Worm (Caenorhabditis elegans): Measurements from ENCODE around the gene clc-31.
"Not testable (repeated sequence)": the region's sequence is repeated elsewhere in the genome, so short reads cannot be mapped to it uniquely, and the experiment has no call there.

Gene clc-31

DNA sequence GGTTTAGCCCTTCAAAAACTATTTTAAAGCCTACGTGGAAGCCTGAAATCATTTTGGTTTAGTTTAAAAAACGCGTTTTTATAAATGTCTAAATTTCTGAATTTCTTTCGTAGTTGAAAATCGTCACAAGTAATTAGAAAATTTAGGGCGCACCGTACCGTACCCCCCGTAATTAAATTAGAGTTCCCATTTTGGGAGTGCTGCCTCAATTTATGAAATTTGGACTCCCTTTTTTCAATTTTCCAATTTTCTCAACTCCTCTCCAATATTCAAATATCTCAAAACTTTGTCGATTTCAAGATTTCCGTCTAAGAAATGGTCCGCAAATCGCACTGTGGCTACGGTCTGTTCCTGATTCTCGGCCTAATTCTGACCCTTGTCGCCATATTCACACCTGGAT, at the start of gene clc-31:
Gene clc-31, plus strand, starts transcription at position 301 of the 400 bp plus-strand sequence.
- TF ChIP-seq him-1 (tag; optimal IDR thresholded peaks at IDR 0.05) (no peak), W03F9.2 (tag; optimal IDR thresholded peaks at IDR 0.05) (no peak), dao-5 (tag; optimal IDR thresholded peaks at IDR 0.05) (no peak)

ce11 chrII:294606-295005, 45.7 kb upstream of the clc-31 start, which contains the start of gene B0432.11:
Gene B0432.11, minus strand, starts transcription at chrII:294706.
- TF ChIP-seq W03F9.2 (tag; optimal IDR thresholded peaks at IDR 0.05), result no peak
- no peak for TF ChIP-seq dao-5 (tag; optimal IDR thresholded peaks at IDR 0.05)
- no peak for TF ChIP-seq him-1 (tag; optimal IDR thresholded peaks at IDR 0.05)

DNA sequence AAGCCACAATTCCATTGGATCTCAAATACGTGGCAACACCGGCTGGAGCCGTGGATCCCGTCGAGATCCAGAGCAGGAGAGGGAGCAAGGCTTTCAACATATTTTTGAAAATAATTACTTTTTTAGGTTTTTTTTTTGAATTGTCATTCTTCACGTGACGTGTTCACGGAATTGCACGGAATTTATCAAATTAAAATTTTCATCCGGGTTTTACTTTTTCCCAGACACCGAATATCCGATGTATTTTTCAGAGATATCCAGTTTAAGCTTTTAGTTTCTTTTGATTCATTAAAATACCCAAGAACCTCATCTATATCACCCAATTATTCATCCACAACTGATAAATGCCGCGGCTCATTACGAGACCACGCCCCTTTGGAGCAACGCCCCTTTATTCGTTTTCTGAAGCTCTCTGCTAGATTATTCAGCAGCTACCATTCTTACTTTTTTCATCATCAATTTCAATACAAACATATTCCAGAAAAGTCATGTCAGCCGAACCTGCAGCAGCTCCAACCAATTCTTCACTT, 43.3 kb upstream of the clc-31 start, which contains the start of the genes clec-117 and B0432.1:
Gene clec-117, minus strand, starts transcription at position 101 of the 530 bp plus-strand sequence.
Gene B0432.1, plus strand, starts transcription at position 480 of the 530 bp plus-strand sequence.
- no peak for TF ChIP-seq him-1 (tag; optimal IDR thresholded peaks at IDR 0.05)
- no peak for TF ChIP-seq W03F9.2 (tag; optimal IDR thresholded peaks at IDR 0.05)
- TF ChIP-seq dao-5 (tag; optimal IDR thresholded peaks at IDR 0.05), result no peak

DNA sequence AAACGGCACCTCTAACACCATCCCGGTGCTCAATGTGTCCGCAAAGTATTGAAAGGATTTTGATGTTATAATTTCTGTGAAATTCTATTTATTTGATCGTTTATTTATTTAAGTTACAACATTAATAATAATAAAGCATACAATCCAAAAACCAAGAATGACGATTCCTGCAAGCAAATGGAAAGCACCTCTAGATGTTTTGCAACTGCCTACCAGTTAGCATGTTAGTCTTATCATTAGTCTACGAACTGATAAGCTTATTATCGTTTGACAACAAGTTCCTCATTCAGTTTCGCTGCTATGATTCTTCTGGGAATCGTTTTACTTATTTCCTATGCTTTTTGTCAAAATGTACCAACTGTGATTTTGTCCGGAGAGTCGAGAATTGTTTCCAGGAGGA, 40.6 kb upstream of the clc-31 start, which contains the start of gene K01A2.6:
Gene K01A2.6, plus strand, starts transcription at position 301 of the 400 bp plus-strand sequence.
- TF ChIP-seq him-1 (tag; optimal IDR thresholded peaks at IDR 0.05), result no peak
- no peak for TF ChIP-seq W03F9.2 (tag; optimal IDR thresholded peaks at IDR 0.05)
- TF ChIP-seq dao-5 (tag; optimal IDR thresholded peaks at IDR 0.05), result no peak

DNA sequence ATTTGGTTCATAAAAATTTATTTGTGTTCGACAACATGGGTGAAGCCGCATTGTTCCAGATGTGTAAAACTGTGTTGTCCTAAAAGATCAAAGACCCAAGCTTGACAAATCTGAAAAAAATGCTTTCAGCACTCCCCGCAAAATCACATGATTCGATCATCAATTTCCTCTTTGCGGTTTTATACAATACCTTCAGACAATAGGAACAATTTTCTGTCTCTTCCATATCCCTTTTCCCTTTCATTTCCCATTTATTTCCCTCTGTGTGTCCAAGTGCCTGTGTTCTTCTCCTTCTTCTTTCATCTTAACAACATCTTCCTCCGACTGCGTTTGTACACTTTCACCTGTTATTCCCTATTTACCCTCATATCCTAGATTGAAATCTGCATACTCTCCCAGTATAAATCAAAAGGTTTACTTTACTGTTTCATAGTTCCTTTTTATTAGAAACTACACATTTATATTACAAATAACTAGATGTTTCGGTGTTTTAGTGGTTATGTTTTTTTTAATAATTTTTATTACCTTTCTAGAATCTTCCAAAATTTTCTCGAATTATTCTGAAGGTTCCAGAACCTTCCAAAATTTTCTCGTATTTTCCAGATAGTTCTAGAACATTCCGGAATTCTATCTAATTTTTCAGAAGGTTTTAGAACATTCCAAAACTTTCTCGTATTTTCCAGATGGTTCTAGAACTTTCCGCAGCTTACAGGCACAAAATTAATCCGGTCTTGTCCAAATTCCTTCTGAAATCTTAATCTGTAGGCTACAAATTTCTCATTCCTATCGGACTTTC, 39.1 kb upstream of the clc-31 start, which contains the start of gene K01A2.5:
Gene K01A2.5, plus strand, starts transcription at position 297 of the 796 bp plus-strand sequence.
- TF ChIP-seq him-1 (tag; optimal IDR thresholded peaks at IDR 0.05), result no peak
- no peak for TF ChIP-seq W03F9.2 (tag; optimal IDR thresholded peaks at IDR 0.05)
- no peak for TF ChIP-seq dao-5 (tag; optimal IDR thresholded peaks at IDR 0.05)

DNA sequence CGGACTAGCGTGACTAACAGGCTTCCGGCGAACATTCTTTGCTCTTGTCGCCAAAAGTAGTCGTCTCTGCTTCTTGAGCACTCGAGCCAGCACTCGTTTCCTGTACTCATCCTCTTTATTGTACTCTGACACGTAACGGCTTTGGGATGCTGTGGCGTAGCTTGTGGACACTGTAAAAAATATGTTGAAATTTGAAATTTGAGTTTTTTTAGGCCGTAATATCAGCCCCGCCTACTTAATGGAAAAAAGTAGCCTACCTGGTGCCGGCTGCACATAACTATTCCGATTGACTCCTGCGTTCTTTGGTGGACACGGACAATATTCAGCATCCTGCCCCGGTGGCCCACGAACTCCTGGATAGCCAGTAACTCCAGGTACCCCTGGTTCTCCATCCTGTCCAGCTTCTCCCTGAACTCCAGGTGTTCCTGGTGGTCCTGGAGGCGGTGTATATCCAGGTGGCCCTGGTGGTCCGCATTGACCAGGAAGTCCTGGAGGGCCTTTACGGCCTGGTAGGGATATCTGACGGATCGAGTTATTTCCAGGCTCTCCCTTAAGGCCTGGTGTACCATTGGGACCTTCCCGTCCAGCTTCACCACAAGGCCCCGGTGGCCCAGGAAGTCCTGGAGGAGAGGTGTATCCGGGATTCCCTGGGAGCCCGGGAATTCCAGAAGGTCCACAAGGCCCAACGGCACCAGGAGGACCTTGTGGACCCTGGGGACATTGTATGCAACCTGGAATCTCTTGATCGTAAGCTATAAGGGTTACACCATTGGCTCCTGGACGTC, 36.2 kb upstream of the clc-31 start:
- no peak for TF ChIP-seq him-1 (tag; optimal IDR thresholded peaks at IDR 0.05)
- TF ChIP-seq dao-5 (tag; optimal IDR thresholded peaks at IDR 0.05), result no peak
- TF ChIP-seq W03F9.2 (tag; optimal IDR thresholded peaks at IDR 0.05), result no peak

DNA sequence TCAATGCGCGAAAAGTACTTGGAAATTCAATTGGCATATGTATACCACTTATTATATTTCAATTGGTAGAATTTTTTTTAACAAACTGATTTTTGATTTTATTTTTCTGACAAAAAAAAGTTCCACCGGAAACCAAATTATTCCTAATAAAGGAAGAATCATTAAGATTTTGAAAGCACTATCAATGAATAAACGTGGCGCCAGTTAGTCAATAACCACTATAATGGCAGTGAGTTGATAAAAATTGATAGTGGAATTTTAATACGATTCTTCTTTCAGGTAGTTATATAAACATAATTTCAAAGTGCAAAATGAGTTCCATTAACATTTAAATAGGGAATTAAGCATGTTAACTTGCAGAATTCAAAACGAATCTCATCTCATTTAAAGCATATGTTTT, 34.7 kb upstream of the clc-31 start, which contains the start of gene col-69:
Gene col-69, minus strand, starts transcription at position 101 of the 400 bp plus-strand sequence.
- TF ChIP-seq him-1 (tag; optimal IDR thresholded peaks at IDR 0.05) (no peak), dao-5 (tag; optimal IDR thresholded peaks at IDR 0.05) (no peak), W03F9.2 (tag; optimal IDR thresholded peaks at IDR 0.05) (no peak)

- TF ChIP-seq him-1 (tag; optimal IDR thresholded peaks at IDR 0.05) (no peak), W03F9.2 (tag; optimal IDR thresholded peaks at IDR 0.05) (no peak), dao-5 (tag; optimal IDR thresholded peaks at IDR 0.05) (no peak)
Measured at ce11 chrII:307154-307553, 33.2 kb upstream of the clc-31 start, which contains the start of gene K01A2.4. Gene K01A2.4, plus strand, starts transcription at chrII:307454.

DNA sequence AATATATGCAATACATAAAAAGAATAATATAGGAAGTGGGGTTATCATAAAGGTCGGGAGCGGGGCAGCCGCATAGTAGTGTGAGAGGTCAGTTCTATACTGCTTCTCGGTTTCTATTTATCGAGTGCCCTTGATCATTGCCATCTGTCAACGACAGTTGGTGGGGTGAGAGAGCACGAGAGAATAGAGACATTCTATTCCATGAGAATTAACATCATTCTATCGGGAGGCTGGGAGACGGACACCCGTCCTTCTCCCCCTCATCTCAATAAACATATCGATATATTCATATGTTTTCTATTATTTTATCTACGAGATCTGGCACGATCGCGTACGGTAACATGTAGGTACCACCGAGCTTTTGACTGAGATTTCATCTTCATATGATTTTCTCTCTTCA, 28.2 kb upstream of the clc-31 start, which contains the start of gene mps-2:
Gene mps-2, minus strand, starts transcription at position 101 of the 400 bp plus-strand sequence.
- not testable (repeated sequence) for TF ChIP-seq W03F9.2, him-1, dao-5 (tag; optimal IDR thresholded peaks at IDR 0.05)

- TF ChIP-seq him-1 (tag; optimal IDR thresholded peaks at IDR 0.05), result no peak
- no peak for TF ChIP-seq W03F9.2 (tag; optimal IDR thresholded peaks at IDR 0.05)
- TF ChIP-seq dao-5 (tag; optimal IDR thresholded peaks at IDR 0.05), result no peak
Measured at ce11 chrII:313540-313939, 26.8 kb upstream of the clc-31 start.

- no peak for TF ChIP-seq him-1 (tag; optimal IDR thresholded peaks at IDR 0.05)
- TF ChIP-seq W03F9.2 (tag; optimal IDR thresholded peaks at IDR 0.05), result no peak
- no peak for TF ChIP-seq dao-5 (tag; optimal IDR thresholded peaks at IDR 0.05)
Measured at ce11 chrII:319459-319858, 20.9 kb upstream of the clc-31 start, which contains the start of gene far-7. Gene far-7, plus strand, starts transcription at chrII:319789.

- TF ChIP-seq him-1 (tag; optimal IDR thresholded peaks at IDR 0.05) (no peak), dao-5 (tag; optimal IDR thresholded peaks at IDR 0.05) (no peak), W03F9.2 (tag; optimal IDR thresholded peaks at IDR 0.05) (no peak)
Measured at ce11 chrII:320783-321182, 19.5 kb upstream of the clc-31 start.

ce11 chrII:321183-321582, 19.1 kb upstream of the clc-31 start:
- TF ChIP-seq him-1 (tag; optimal IDR thresholded peaks at IDR 0.05) (no peak), W03F9.2 (tag; optimal IDR thresholded peaks at IDR 0.05) (no peak), dao-5 (tag; optimal IDR thresholded peaks at IDR 0.05) (no peak)
